Worm (Caenorhabditis elegans): Measurements from ENCODE around the gene srz-90.

DNA sequence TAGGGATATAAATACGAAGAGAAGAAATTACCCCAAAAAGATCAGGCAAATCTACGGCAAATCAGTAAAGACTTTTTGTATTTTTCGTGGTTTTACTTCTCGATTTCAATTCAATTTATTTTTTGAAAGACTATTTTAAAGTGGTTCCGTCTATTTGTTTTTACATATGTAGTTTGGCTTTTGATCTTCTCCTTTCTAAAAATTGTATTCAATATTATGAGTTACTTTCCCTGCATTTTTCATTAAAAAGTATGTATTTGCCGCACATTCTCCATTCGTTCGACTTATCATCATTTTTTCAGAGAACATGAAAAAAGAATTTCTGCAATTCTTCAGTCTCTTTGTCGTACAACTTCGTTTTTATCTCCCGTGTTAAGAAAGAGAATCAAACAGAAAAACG, 39.0 kb downstream of the srz-90 start, which contains the start of gene C38D9.2:
- TF ChIP-seq hlh-13 (GFP tag; optimal IDR thresholded peaks at IDR 0.05) (no peak), tbx-2 (tag; optimal IDR thresholded peaks at IDR 0.05) (no peak), ceh-45 (GFP tag; IDR thresholded peaks at IDR 0.05) (no peak), mec-3 (tag; optimal IDR thresholded peaks at IDR 0.05; ENCODE audit: borderline replicate concordance) (no peak), pqm-1 (tag; optimal IDR thresholded peaks at IDR 0.05) (no peak), rnt-1 (tag; optimal IDR thresholded peaks at IDR 0.05) (no peak)

Data from whole organism, late embryonic.